Fruit fly (Drosophila melanogaster): ENCODE results near the gene Gr93b.

Gr93b gene

dm6 chr3R:21828040-21828526 is 15.5 kb downstream of the Gr93b start (continued):
- TF ChIP-seq pfk (GFP tag; optimal IDR thresholded peaks at IDR 0.05) (no peak), HLHmδ (GFP tag; optimal IDR thresholded peaks at IDR 0.05) (no peak), disco-r (GFP tag; optimal IDR thresholded peaks at IDR 0.05) (peak; percentile 7), D19B (GFP tag; optimal IDR thresholded peaks at IDR 0.05) (peak; percentile 82), Blimp-1 (GFP tag; optimal IDR thresholded peaks at IDR 0.05) (peak; percentile 79), az2 (GFP tag; optimal IDR thresholded peaks at IDR 0.05) (peak; percentile 81), CG1024 (GFP tag; IDR thresholded peaks at IDR 0.05) (no peak), CG12659 (GFP tag; optimal IDR thresholded peaks at IDR 0.05) (peak; percentile 26), HLH3B (GFP tag; IDR thresholded peaks at IDR 0.05) (peak; percentile 72), wek (GFP tag; optimal IDR thresholded peaks at IDR 0.05) (no peak), Poxn (GFP tag; IDR thresholded peaks at IDR 0.05) (no peak), Hsf (GFP tag; optimal IDR thresholded peaks at IDR 0.05) (peak; percentile 82), ERR (GFP tag; optimal IDR thresholded peaks at IDR 0.05) (peak; percentile 10), MBD-R2 (GFP tag; IDR thresholded peaks at IDR 0.05) (no peak), E2f2 (GFP tag; IDR thresholded peaks at IDR 0.05) (peak; percentile 35; the same call in 1 of the 2 replicates), CG3281 (GFP tag; optimal IDR thresholded peaks at IDR 0.05) (no peak), Meics (GFP tag; optimal IDR thresholded peaks at IDR 0.05) (no peak), CG13775 (GFP tag; optimal IDR thresholded peaks at IDR 0.05) (peak; percentile 55), MESR4 (GFP tag; optimal IDR thresholded peaks at IDR 0.05) (no peak), sob (GFP tag; IDR thresholded peaks at IDR 0.05) (no peak), CG16779 (GFP tag; IDR thresholded peaks at IDR 0.05) (no peak), ato (GFP tag; IDR thresholded peaks at IDR 0.05; ENCODE audit: partially characterized antibody) (no peak), CG7357 (GFP tag; IDR thresholded peaks at IDR 0.05) (peak; percentile 48; the same call in 1 of the 3 replicates), z (GFP tag; IDR thresholded peaks at IDR 0.05) (peak; percentile 56; the same call in 1 of the 3 replicates), emc (GFP tag; optimal IDR thresholded peaks at IDR 0.05) (no peak), aop (GFP tag; IDR thresholded peaks at IDR 0.05) (peak; percentile 17; the same call in 1 of the 2 replicates), fru (optimal IDR thresholded peaks at IDR 0.05) (no peak), sim (GFP tag; IDR thresholded peaks at IDR 0.05) (0 out of 2 replicates have a peak, but pooled peaks have one; percentile 15), schlank (tag; optimal IDR thresholded peaks at IDR 0.05) (no peak), Lpt (GFP tag; optimal IDR thresholded peaks at IDR 0.05) (no peak), CG14667 (GFP tag; IDR thresholded peaks at IDR 0.05) (peak; percentile 70), CG11456 (GFP tag; IDR thresholded peaks at IDR 0.05) (no peak), CG17829 (tag; optimal IDR thresholded peaks at IDR 0.05) (peak; percentile 90), bowl (GFP tag; IDR thresholded peaks at IDR 0.05) (no peak), sug (tag; optimal IDR thresholded peaks at IDR 0.05) (no peak), CG16815 (GFP tag; optimal IDR thresholded peaks at IDR 0.05) (peak; percentile 84), CG13287 (GFP tag; IDR thresholded peaks at IDR 0.05; ENCODE audit: partially characterized antibody) (no peak), fd96Cb (tag; optimal IDR thresholded peaks at IDR 0.05) (peak; percentile 81), CG4707 (GFP tag; optimal IDR thresholded peaks at IDR 0.05) (peak; percentile 74), cwo (GFP tag; optimal IDR thresholded peaks at IDR 0.05) (no peak), CG16863 (GFP tag; optimal IDR thresholded peaks at IDR 0.05) (peak; percentile 90), CG13123 (GFP tag; optimal IDR thresholded peaks at IDR 0.05) (peak; percentile 12), trh (GFP tag; optimal IDR thresholded peaks at IDR 0.05) (no peak), slou (GFP tag; optimal IDR thresholded peaks at IDR 0.05) (no peak), Max (GFP tag; optimal IDR thresholded peaks at IDR 0.05) (peak; percentile 9), nom (GFP tag; optimal IDR thresholded peaks at IDR 0.05) (no peak), Atf-2 (GFP tag; optimal IDR thresholded peaks at IDR 0.05) (peak; percentile 71), Dip2 (GFP tag; IDR thresholded peaks at IDR 0.05) (no peak), Rfx (GFP tag; IDR thresholded peaks at IDR 0.05) (peak; percentile 27; the same call in 1 of the 2 replicates), Mes4 (GFP tag; optimal IDR thresholded peaks at IDR 0.05) (peak; percentile 85), D19A (tag; optimal IDR thresholded peaks at IDR 0.05) (peak; percentile 95)
